Worm (Caenorhabditis elegans): ENCODE measurements around the gene C14A6.6.

The C14A6.6 gene

DNA sequence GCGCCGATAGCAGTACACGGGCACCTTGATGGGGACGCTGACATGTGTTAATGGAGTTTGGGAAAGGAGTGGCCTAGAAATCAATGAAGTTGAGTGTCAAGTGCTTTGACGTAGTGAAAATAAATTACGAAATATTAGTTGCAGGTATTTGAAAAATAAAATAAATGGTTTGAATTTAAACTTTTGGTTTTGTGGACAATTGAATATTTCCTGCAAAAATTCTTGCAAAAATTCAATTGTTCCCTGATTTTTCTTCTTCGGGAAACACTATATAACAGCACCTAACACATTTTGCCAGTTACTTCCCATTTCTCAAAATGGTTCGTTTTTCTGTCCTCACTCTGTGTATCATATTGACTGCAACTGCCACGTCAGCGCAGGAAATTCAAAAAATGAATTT, 24.5 kb downstream of the C14A6.6 start, which contains the start of gene Y37H2A.13:
Y37H2A.13 (plus strand) TSS at position 301 of the 400 bp plus-strand sequence.
- TF ChIP-seq sptf-1 (tag; optimal IDR thresholded peaks at IDR 0.05): no peak
- TF ChIP-seq ces-1 (GFP tag; optimal IDR thresholded peaks at IDR 0.05): no peak
- no peak for TF ChIP-seq blmp-1 (tag; optimal IDR thresholded peaks at IDR 0.05)
- no peak for TF ChIP-seq pha-4 (tag; optimal IDR thresholded peaks at IDR 0.05)
- no peak for TF ChIP-seq ceh-39 (tag; optimal IDR thresholded peaks at IDR 0.05)
- TF ChIP-seq cnd-1 (tag; optimal IDR thresholded peaks at IDR 0.05): no peak
- TF ChIP-seq lsy-2 (tag; optimal IDR thresholded peaks at IDR 0.05): no peak
- TF ChIP-seq lin-32 (GFP tag; optimal IDR thresholded peaks at IDR 0.05): no peak

DNA sequence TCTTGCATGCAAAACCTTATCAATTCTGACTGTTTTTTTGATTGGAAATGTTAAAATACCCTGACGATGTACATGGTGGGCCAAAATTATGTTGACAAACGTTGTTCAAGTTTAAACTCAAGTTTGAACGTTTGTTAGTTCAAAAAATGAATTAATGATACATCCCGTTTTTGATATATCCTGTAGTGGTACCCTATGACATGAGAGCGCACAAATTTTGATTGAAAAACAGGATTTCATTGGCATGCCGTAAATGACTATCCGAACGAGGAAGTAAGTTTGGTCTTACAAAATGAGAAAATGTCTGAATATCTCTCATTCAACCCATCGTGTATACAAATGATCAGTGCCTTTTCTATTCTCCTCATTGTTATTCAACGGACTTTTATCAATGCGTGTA, 25.9 kb downstream of the C14A6.6 start, which contains the start of gene Y37H2A.11:
Y37H2A.11 (plus strand) TSS at position 301 of the 400 bp plus-strand sequence.
- no peak for TF ChIP-seq hlh-1 (tag; optimal IDR thresholded peaks at IDR 0.05)
- TF ChIP-seq elt-1 (tag; optimal IDR thresholded peaks at IDR 0.05; ENCODE audit: borderline replicate concordance, insufficient read depth): no peak
- no peak for TF ChIP-seq M03D4.4 (tag; optimal IDR thresholded peaks at IDR 0.05)
- no peak for TF ChIP-seq lin-32 (GFP tag; optimal IDR thresholded peaks at IDR 0.05)
- TF ChIP-seq nhr-28 (tag; optimal IDR thresholded peaks at IDR 0.05): no peak
- TF ChIP-seq unc-39 (tag; optimal IDR thresholded peaks at IDR 0.05): no peak
- no peak for TF ChIP-seq flh-1 (GFP tag; optimal IDR thresholded peaks at IDR 0.05)
- no peak for TF ChIP-seq sptf-1 (tag; optimal IDR thresholded peaks at IDR 0.05)
- no peak for TF ChIP-seq ces-1 (GFP tag; optimal IDR thresholded peaks at IDR 0.05)
- TF ChIP-seq drap-1 (GFP tag; optimal IDR thresholded peaks at IDR 0.05): no peak
- no peak for TF ChIP-seq ceh-43 (GFP tag; optimal IDR thresholded peaks at IDR 0.05)

ce11 chrV:18138695-18139094, 28.4 kb downstream of the C14A6.6 start, which contains the start of gene Y37H2A.10:
Gene Y37H2A.10, plus strand, starts transcription at chrV:18138995.
- TF ChIP-seq nhr-76 (tag; optimal IDR thresholded peaks at IDR 0.05) (no peak), elt-1 (tag; optimal IDR thresholded peaks at IDR 0.05; ENCODE audit: borderline replicate concordance, insufficient read depth) (no peak), ceh-43 (GFP tag; optimal IDR thresholded peaks at IDR 0.05) (no peak), lin-13 (tag; optimal IDR thresholded peaks at IDR 0.05) (no peak), unc-62 (GFP tag; optimal IDR thresholded peaks at IDR 0.05) (no peak), mls-2 (tag; optimal IDR thresholded peaks at IDR 0.05) (no peak), ceh-83 (GFP tag; optimal IDR thresholded peaks at IDR 0.05) (no peak), blmp-1 (tag; optimal IDR thresholded peaks at IDR 0.05) (no peak), pha-4 (tag; optimal IDR thresholded peaks at IDR 0.05) (no peak), mep-1 (tag; optimal IDR thresholded peaks at IDR 0.05) (no peak), nhr-28 (tag; optimal IDR thresholded peaks at IDR 0.05) (no peak), drap-1 (GFP tag; optimal IDR thresholded peaks at IDR 0.05) (no peak)

DNA sequence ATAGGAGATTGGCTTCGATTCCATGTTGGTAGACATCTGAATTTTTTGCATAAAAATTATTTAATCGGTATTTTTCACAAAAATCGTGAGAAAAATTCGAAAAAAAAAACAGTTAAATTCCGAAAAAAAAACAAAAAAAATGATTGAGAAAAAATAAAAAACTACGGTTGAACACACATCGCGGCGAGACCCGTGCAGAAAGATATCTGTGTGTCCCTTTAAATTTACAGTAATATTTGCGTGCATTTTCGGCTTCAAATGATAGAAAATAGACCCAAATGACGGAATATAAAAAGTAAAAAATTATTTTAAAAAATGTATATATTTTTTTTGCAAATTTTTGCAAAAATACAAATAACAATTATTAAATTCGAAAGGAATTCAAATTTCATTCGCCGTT, 29.4 kb downstream of the C14A6.6 start:
- TF ChIP-seq unc-120 (tag; optimal IDR thresholded peaks at IDR 0.05; ENCODE audit: poor library complexity, severe bottlenecking) (no peak), ces-1 (GFP tag; optimal IDR thresholded peaks at IDR 0.05) (no peak), zip-8 (tag; optimal IDR thresholded peaks at IDR 0.05) (no peak), sem-2 (GFP tag; optimal IDR thresholded peaks at IDR 0.05) (no peak), hlh-1 (tag; optimal IDR thresholded peaks at IDR 0.05) (no peak), mls-2 (tag; optimal IDR thresholded peaks at IDR 0.05) (no peak), ztf-11 (tag; optimal IDR thresholded peaks at IDR 0.05) (no peak), ceh-39 (tag; optimal IDR thresholded peaks at IDR 0.05) (no peak), pha-4 (tag; optimal IDR thresholded peaks at IDR 0.05) (no peak), bed-3 (GFP tag; optimal IDR thresholded peaks at IDR 0.05) (no peak), nhr-12 (tag; optimal IDR thresholded peaks at IDR 0.05) (no peak), elt-3 (tag; optimal IDR thresholded peaks at IDR 0.05) (no peak), lin-13 (tag; optimal IDR thresholded peaks at IDR 0.05) (no peak), flh-1 (GFP tag; optimal IDR thresholded peaks at IDR 0.05) (no peak), nhr-2 (tag; optimal IDR thresholded peaks at IDR 0.05) (no peak), mab-5 (tag; optimal IDR thresholded peaks at IDR 0.05) (no peak), mep-1 (tag; optimal IDR thresholded peaks at IDR 0.05) (no peak)

- TF ChIP-seq mls-2 (tag; optimal IDR thresholded peaks at IDR 0.05) (no peak), flh-1 (GFP tag; optimal IDR thresholded peaks at IDR 0.05) (no peak), ces-1 (GFP tag; optimal IDR thresholded peaks at IDR 0.05) (no peak), lin-13 (tag; optimal IDR thresholded peaks at IDR 0.05) (no peak), drap-1 (GFP tag; optimal IDR thresholded peaks at IDR 0.05) (no peak)
Measured at ce11 chrV:18134378-18134777, 32.7 kb downstream of the C14A6.6 start, which contains the start of gene Y37H2A.7. Gene Y37H2A.7, minus strand, starts transcription at chrV:18134478.

Measured in whole organism, mixed stage, embryonic.